Worm (Caenorhabditis elegans): ENCODE data around the gene pbo-4.
A peak's percentile ranks its signal among the peaks of the same experiment; 100 is the strongest.

The pbo-4 gene

DNA sequence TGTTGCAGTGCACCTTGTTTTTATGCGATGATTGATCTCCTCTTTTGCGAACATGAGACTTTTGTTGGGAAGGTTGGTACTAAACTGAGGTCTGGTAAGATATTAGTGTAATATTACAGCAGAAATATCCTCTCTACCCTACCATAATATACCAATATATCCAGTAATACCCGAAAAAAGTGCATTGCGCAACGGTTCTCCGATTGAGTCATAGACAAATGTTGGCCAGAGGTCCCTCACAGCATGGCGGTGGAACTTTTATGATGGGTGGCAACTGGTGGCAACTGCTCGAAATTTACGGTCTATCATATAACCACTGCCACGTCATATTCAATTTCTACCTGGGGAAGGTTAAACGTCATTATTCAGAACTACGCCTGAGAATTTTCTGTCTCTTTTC lies 35.4 kb downstream of the pbo-4 start:
- TF ChIP-seq ztf-4 (tag; optimal IDR thresholded peaks at IDR 0.05) (no peak), sma-9 (GFP tag; optimal IDR thresholded peaks at IDR 0.05) (no peak), sma-9 (tag; optimal IDR thresholded peaks at IDR 0.05) (no peak), lin-11 (tag; optimal IDR thresholded peaks at IDR 0.05) (no peak), mab-5 (tag; optimal IDR thresholded peaks at IDR 0.05) (no peak), F13H6.1 (tag; optimal IDR thresholded peaks at IDR 0.05) (no peak), elt-3 (tag; optimal IDR thresholded peaks at IDR 0.05) (no peak), unc-39 (tag; optimal IDR thresholded peaks at IDR 0.05) (no peak), dmd-4 (tag; optimal IDR thresholded peaks at IDR 0.05) (no peak), sma-3 (GFP tag; optimal IDR thresholded peaks at IDR 0.05) (no peak), nhr-11 (tag; optimal IDR thresholded peaks at IDR 0.05) (no peak), mdl-1 (tag; optimal IDR thresholded peaks at IDR 0.05) (no peak), Y55F3AM.14 (GFP tag; optimal IDR thresholded peaks at IDR 0.05) (no peak), snpc-4 (tag; optimal IDR thresholded peaks at IDR 0.05) (no peak), ceh-16 (tag; optimal IDR thresholded peaks at IDR 0.05) (no peak), nhr-10 (tag; optimal IDR thresholded peaks at IDR 0.05) (no peak), gmeb-1 (tag; optimal IDR thresholded peaks at IDR 0.05) (no peak), alr-1 (tag; optimal IDR thresholded peaks at IDR 0.05) (no peak), nhr-77 (tag; optimal IDR thresholded peaks at IDR 0.05) (no peak), nhr-12 (tag; optimal IDR thresholded peaks at IDR 0.05) (no peak), skn-1 (tag; optimal IDR thresholded peaks at IDR 0.05) (no peak)

- TF ChIP-seq nhr-10 (tag; optimal IDR thresholded peaks at IDR 0.05) (no peak), fos-1 (tag; optimal IDR thresholded peaks at IDR 0.05) (peak; percentile 45), snpc-4 (tag; optimal IDR thresholded peaks at IDR 0.05) (no peak), mbf-1 (tag; optimal IDR thresholded peaks at IDR 0.05) (no peak), unc-39 (tag; optimal IDR thresholded peaks at IDR 0.05) (no peak), ama-1 (optimal IDR thresholded peaks at IDR 0.05) (no peak), ZK546.5 (tag; optimal IDR thresholded peaks at IDR 0.05) (no peak), nhr-21 (tag; optimal IDR thresholded peaks at IDR 0.05) (no peak)
Observed at ce11 chrX:10990159-10990854, 36.4 kb downstream of the pbo-4 start.

DNA sequence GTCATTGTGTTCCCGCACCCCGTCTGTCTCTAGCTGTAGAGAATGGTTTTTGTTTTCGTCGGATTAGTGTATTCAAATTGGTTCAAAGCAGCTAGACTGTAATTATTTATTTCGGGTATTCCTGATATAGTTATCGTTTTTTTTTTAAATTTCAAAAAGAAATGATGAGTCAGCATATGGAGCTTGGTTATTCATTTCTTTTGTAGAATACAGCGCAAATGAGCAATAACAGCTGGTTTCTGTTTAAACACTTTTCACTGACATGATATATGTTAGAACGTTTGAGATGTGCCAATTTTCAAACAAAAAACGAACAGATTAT lies 36.9 kb downstream of the pbo-4 start:
- no peak for TF ChIP-seq F13H6.1 (tag; optimal IDR thresholded peaks at IDR 0.05)
- no peak for TF ChIP-seq nhr-237 (tag; optimal IDR thresholded peaks at IDR 0.05)
- no peak for TF ChIP-seq mab-5 (tag; optimal IDR thresholded peaks at IDR 0.05)
- TF ChIP-seq unc-62 (GFP tag; optimal IDR thresholded peaks at IDR 0.05) = no peak
- TF ChIP-seq lin-13 (GFP tag; optimal IDR thresholded peaks at IDR 0.05) = no peak
- TF ChIP-seq blmp-1 (tag; optimal IDR thresholded peaks at IDR 0.05; ENCODE audit: insufficient read depth) = no peak
- TF ChIP-seq nhr-12 (tag; optimal IDR thresholded peaks at IDR 0.05) = no peak
- no peak for TF ChIP-seq alr-1 (tag; optimal IDR thresholded peaks at IDR 0.05)
- TF ChIP-seq unc-39 (tag; optimal IDR thresholded peaks at IDR 0.05) = no peak
- TF ChIP-seq sma-3 (GFP tag; optimal IDR thresholded peaks at IDR 0.05) = no peak
- no peak for TF ChIP-seq ztf-4 (tag; optimal IDR thresholded peaks at IDR 0.05)
- TF ChIP-seq Y55F3AM.14 (GFP tag; optimal IDR thresholded peaks at IDR 0.05) = no peak
- no peak for TF ChIP-seq zag-1 (tag; optimal IDR thresholded peaks at IDR 0.05)
- no peak for TF ChIP-seq ztf-11 (tag; optimal IDR thresholded peaks at IDR 0.05)
- TF ChIP-seq nhr-21 (tag; optimal IDR thresholded peaks at IDR 0.05) = no peak
- no peak for TF ChIP-seq dmd-4 (tag; optimal IDR thresholded peaks at IDR 0.05)

- TF ChIP-seq lin-11 (tag; optimal IDR thresholded peaks at IDR 0.05) (no peak), nhr-129 (tag; optimal IDR thresholded peaks at IDR 0.05) (no peak), skn-1 (tag; optimal IDR thresholded peaks at IDR 0.05) (no peak), crh-2 (tag; optimal IDR thresholded peaks at IDR 0.05) (no peak), ceh-82 (tag; optimal IDR thresholded peaks at IDR 0.05) (no peak)
Observed at ce11 chrX:10991352-10992172, 37.6 kb downstream of the pbo-4 start.
